Worm (Caenorhabditis elegans) whole organism, L4 larva: Measurements from ENCODE around the gene M163.22.

ENCODE experiments used
- Y48G9A.11 ChIP-seq: fragments of 200-800 bp; sonication (Bioruptor generic); IDR thresholded peaks from 2 replicates; pipeline ENCODE4 v1.3.6; 2022; ENCODE audit warnings: missing genetic modification reagents, missing genetic modification characterization, missing compliant biosample characterization
- aly-2 ChIP-seq: sonication (generic microtip); optimal IDR thresholded peaks from 2 replicates; lab custom pipeline; 2018; ENCODE audit warnings: missing biosample characterization, missing genetic modification characterization
- ama-1 ChIP-seq: fragments of 150-350 bp; optimal IDR thresholded peaks from 2 replicates; lab custom pipeline; 2014; ENCODE audit warnings: inconsistent platforms, mixed read lengths
- ces-1 ChIP-seq: fragments of 150-350 bp; sonication (generic microtip); optimal IDR thresholded peaks from 4 replicates; lab custom pipeline; 2014; ENCODE audit warnings: missing biosample characterization, missing genetic modification reagents, missing genetic modification characterization
- daf-12 ChIP-seq: fragments of 150-350 bp; optimal IDR thresholded peaks from 2 replicates; lab custom pipeline; 2014; ENCODE audit warnings: missing biosample characterization, missing genetic modification reagents, missing genetic modification characterization
- daf-16 ChIP-seq, 3 experiments: sonication (generic microtip); optimal IDR thresholded peaks; 2 replicates each; lab custom pipeline; 2016 to 2017; ENCODE audit warnings: missing genetic modification characterization in 3 of 3, missing genetic modification reagents in 3 of 3, mild to moderate bottlenecking in 2 of 3, missing compliant biosample characterization in 2 of 3, missing biosample characterization in 1 of 3, moderate library complexity in 1 of 3
- nhr-48 ChIP-seq: sonication (generic microtip); optimal IDR thresholded peaks from 2 replicates; lab custom pipeline; 2016; ENCODE audit warnings: mild to moderate bottlenecking, missing genetic modification characterization, missing compliant biosample characterization
- nhr-76 ChIP-seq: fragments of 150-350 bp; optimal IDR thresholded peaks from 2 replicates; lab custom pipeline; 2014; ENCODE audit warnings: missing biosample characterization, missing genetic modification characterization
- skn-1 ChIP-seq: fragments of 150-350 bp; optimal IDR thresholded peaks from 2 replicates; lab custom pipeline; 2014; ENCODE audit warnings: missing biosample characterization, missing genetic modification characterization
- unc-39 ChIP-seq: sonication (generic microtip); optimal IDR thresholded peaks from 2 replicates; lab custom pipeline; 2017; ENCODE audit warnings: missing biosample characterization, missing genetic modification characterization

DNA sequence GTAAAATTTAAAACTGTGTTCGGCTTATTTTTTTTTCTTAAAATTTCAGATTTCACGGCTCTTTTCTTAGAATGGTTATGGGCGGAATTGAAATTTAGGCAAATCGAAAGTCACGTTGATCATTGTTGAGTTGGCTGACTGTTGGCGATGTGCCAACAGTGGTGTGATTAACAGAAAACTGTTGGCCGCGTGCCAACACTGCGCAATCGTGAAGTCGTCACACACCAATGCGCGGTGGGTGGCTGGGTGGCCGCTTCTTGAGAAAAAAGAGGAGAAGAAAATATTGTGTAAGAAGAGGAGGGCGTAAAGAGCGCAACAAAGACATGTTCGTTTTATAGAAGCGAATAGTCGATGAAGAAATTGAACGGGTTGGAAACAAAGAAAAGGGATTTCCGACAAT, 25.4 kb downstream of the M163.22 start:
- TF ChIP-seq Y48G9A.11 (GFP tag; lab: Robert Waterston, UW) (no peak), ces-1 (GFP tag; lab: Kevin White, UChicago) (no peak), nhr-48 (tag; lab: Kevin White, UChicago) (no peak), ama-1 (lab: Kevin White, UChicago) (peak; percentile 86), daf-12 (tag; lab: Kevin White, UChicago) (no peak), aly-2 (tag; lab: Kevin White, UChicago) (no peak), nhr-76 (tag; lab: Kevin White, UChicago) (no peak), skn-1 (tag; lab: Kevin White, UChicago) (no peak), daf-16 (GFP tag; optimal IDR thresholded peaks at IDR 0.05; lab: Kevin White, UChicago) (no peak), daf-16 (tag; optimal IDR thresholded peaks at IDR 0.05; lab: Kevin White, UChicago) (peak; percentile 10), unc-39 (tag; lab: Kevin White, UChicago) (no peak)
